Fruit fly (Drosophila melanogaster) whole organism, pupa: ENCODE results near the gene CG5388.

Experiments
- CG10348 ChIP-seq: fragments of 200-800 bp; sonication (Bioruptor generic); IDR thresholded peaks from 2 replicates; pipeline ENCODE4 v1.3.6; 2022; ENCODE audit warnings: missing biosample characterization, missing genetic modification characterization
- CG12605 ChIP-seq: fragments of 200-800 bp; sonication (Bioruptor generic); IDR thresholded peaks from 2 replicates; pipeline ENCODE4 v1.3.6; 2022; ENCODE audit warnings: missing biosample characterization, missing genetic modification characterization
- CG13204 ChIP-seq: fragments of 200-800 bp; sonication (Bioruptor generic); optimal IDR thresholded peaks from 2 replicates; lab custom pipeline; 2018; ENCODE audit warnings: missing biosample characterization, mild to moderate bottlenecking, missing genetic modification characterization, moderate library complexity
- CG14655 ChIP-seq: fragments of 200-800 bp; sonication (Bioruptor generic); optimal IDR thresholded peaks from 3 replicates; lab custom pipeline; 2017; ENCODE audit warnings: mild to moderate bottlenecking, missing biosample characterization, missing genetic modification reagents, missing genetic modification characterization
- CG15710 ChIP-seq: fragments of 200-800 bp; sonication (Bioruptor generic); optimal IDR thresholded peaks from 2 replicates; lab custom pipeline; 2018; ENCODE audit warnings: missing biosample characterization, mild to moderate bottlenecking, missing genetic modification characterization, moderate library complexity
- CG17806 ChIP-seq: fragments of 200-800 bp; sonication (Bioruptor generic); optimal IDR thresholded peaks from 2 replicates; lab custom pipeline; 2018; ENCODE audit warnings: missing biosample characterization, mild to moderate bottlenecking, missing genetic modification characterization, moderate library complexity
- CG32121 ChIP-seq: fragments of 200-800 bp; sonication (Bioruptor generic); IDR thresholded peaks from 2 replicates; pipeline ENCODE4 v1.3.6; 2022; ENCODE audit warnings: missing biosample characterization, missing genetic modification characterization
- CG34367 ChIP-seq: fragments of 200-800 bp; sonication (Bioruptor generic); optimal IDR thresholded peaks from 2 replicates; lab custom pipeline; 2018; ENCODE audit warnings: missing biosample characterization, mild to moderate bottlenecking, missing genetic modification characterization
- CG4496 ChIP-seq: fragments of 200-800 bp; sonication (Bioruptor generic); IDR thresholded peaks from 3 replicates; pipeline ENCODE4 v1.3.6; 2022; ENCODE audit warnings: missing biosample characterization, missing genetic modification characterization
- CG8159 ChIP-seq: fragments of 200-800 bp; sonication (Bioruptor generic); optimal IDR thresholded peaks from 3 replicates; lab custom pipeline; 2018; ENCODE audit warnings: missing biosample characterization, mild to moderate bottlenecking, missing genetic modification characterization, moderate library complexity
- CG8301 ChIP-seq: fragments of 200-800 bp; sonication (Bioruptor generic); optimal IDR thresholded peaks from 2 replicates; lab custom pipeline; 2018; ENCODE audit warnings: missing biosample characterization, mild to moderate bottlenecking, missing genetic modification characterization
- CG9948 ChIP-seq: fragments of 200-800 bp; sonication (Bioruptor generic); optimal IDR thresholded peaks from 2 replicates; lab custom pipeline; 2018; ENCODE audit warnings: missing biosample characterization, mild to moderate bottlenecking, missing genetic modification characterization, moderate library complexity
- D1 ChIP-seq: fragments of 200-800 bp; sonication (Bioruptor generic); optimal IDR thresholded peaks from 2 replicates; lab custom pipeline; 2018; ENCODE audit warnings: missing biosample characterization, mild to moderate bottlenecking, missing genetic modification characterization, moderate library complexity
- EcR ChIP-seq: fragments of 200-800 bp; sonication (Bioruptor generic); optimal IDR thresholded peaks from 3 replicates; lab custom pipeline; 2019; ENCODE audit warnings: missing biosample characterization, missing genetic modification characterization, mild to moderate bottlenecking, moderate library complexity, missing genetic modification reagents
- Ets98B ChIP-seq: fragments of 200-800 bp; sonication (Bioruptor generic); IDR thresholded peaks from 2 replicates; pipeline ENCODE4 v1.3.6; 2022; ENCODE audit warnings: missing biosample characterization, missing genetic modification characterization
- Pif1A ChIP-seq: fragments of 200-800 bp; sonication (Bioruptor generic); optimal IDR thresholded peaks from 3 replicates; lab custom pipeline; 2016; ENCODE audit warnings: missing biosample characterization, missing genetic modification characterization
- Pif1B ChIP-seq: fragments of 200-800 bp; sonication (Bioruptor generic); optimal IDR thresholded peaks from 3 replicates; lab custom pipeline; 2016; ENCODE audit warnings: missing biosample characterization, missing genetic modification characterization
- Snoo ChIP-seq: fragments of 200-800 bp; sonication (Bioruptor generic); optimal IDR thresholded peaks from 3 replicates; lab custom pipeline; 2017; ENCODE audit warnings: missing biosample characterization, mild to moderate bottlenecking, missing genetic modification characterization, inconsistent platforms
- fd96Ca ChIP-seq: fragments of 200-800 bp; sonication (Bioruptor generic); IDR thresholded peaks from 3 replicates; pipeline ENCODE4 v1.3.6; 2022; ENCODE audit warnings: missing biosample characterization, missing genetic modification characterization
- gl ChIP-seq: fragments of 200-800 bp; sonication (Bioruptor generic); optimal IDR thresholded peaks from 2 replicates; lab custom pipeline; 2018; ENCODE audit warnings: missing biosample characterization, mild to moderate bottlenecking, missing genetic modification characterization
- rn ChIP-seq: fragments of 200-800 bp; sonication (Bioruptor generic); IDR thresholded peaks from 2 replicates; pipeline ENCODE4 v1.3.6; 2022; ENCODE audit warnings: missing biosample characterization, missing genetic modification characterization

Gene CG5388

DNA sequence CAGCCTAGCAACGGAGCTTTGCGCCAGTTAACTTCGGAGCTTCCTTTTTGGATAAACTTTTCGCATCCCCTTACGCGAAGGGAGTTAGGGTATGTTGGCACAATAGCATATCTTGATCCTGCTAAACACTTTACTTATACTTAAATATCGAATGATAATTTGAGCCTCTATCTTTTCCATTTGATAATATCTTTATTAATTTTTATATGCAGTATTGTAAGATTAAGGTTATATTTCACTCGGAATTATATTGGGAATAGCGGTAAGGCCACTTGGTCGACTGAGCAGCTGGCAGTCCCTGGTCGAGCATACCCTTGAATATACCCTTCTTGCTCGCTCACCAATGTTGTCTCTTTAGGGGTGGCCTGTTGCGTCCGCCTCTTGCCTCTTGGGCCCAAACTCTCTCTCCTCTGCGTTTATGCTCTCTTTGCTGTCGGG lies 28.7 kb upstream of the CG5388 start:
- peak; percentile 68 for TF ChIP-seq CG12605 (GFP tag; lab: Robert Waterston, UW)
- no peak for TF ChIP-seq CG10348 (GFP tag; lab: Robert Waterston, UW)
- peak; percentile 80 for TF ChIP-seq Pif1B (GFP tag; lab: Kevin White, UChicago)
- no peak for TF ChIP-seq CG34367
- TF ChIP-seq D1 (tag; lab: Kevin White, UChicago) = no peak
- TF ChIP-seq Snoo (tag; lab: Kevin White, UChicago) = peak; percentile 74
- TF ChIP-seq CG8159 = no peak
- TF ChIP-seq CG4496 (GFP tag; lab: Robert Waterston, UW) = peak; percentile 72
- TF ChIP-seq CG9948 = peak; percentile 32
- TF ChIP-seq CG15710 (tag; lab: Kevin White, UChicago) = peak; percentile 55
- peak; percentile 77 for TF ChIP-seq fd96Ca (GFP tag; lab: Robert Waterston, UW)
- TF ChIP-seq Ets98B (GFP tag; lab: Robert Waterston, UW) = peak; percentile 63
- peak; percentile 69 for TF ChIP-seq rn (GFP tag; lab: Robert Waterston, UW)
- peak; percentile 67 for TF ChIP-seq Pif1A (GFP tag; lab: Kevin White, UChicago)
- peak; percentile 64 for TF ChIP-seq CG32121 (GFP tag; lab: Robert Waterston, UW)
- TF ChIP-seq CG17806 (tag; lab: Kevin White, UChicago) = peak; percentile 11
- no peak for TF ChIP-seq EcR (GFP tag; lab: Kevin White, UChicago)
- TF ChIP-seq CG13204 (GFP tag; lab: Kevin White, UChicago) = no peak
- TF ChIP-seq CG14655 (GFP tag; lab: Kevin White, UChicago) = no peak
- no peak for TF ChIP-seq gl
- TF ChIP-seq CG8301 (tag; lab: Kevin White, UChicago) = peak; percentile 11

dm6 chr3R:22368077-22368776 lies 28.1 kb upstream of the CG5388 start:
- TF ChIP-seq CG13204 (GFP tag; lab: Kevin White, UChicago) (no peak), CG32121 (GFP tag; lab: Robert Waterston, UW) (peak; percentile 20; the same call in 1 of the 2 replicates), CG17806 (tag; lab: Kevin White, UChicago) (no peak), EcR (GFP tag; lab: Kevin White, UChicago) (peak; percentile 71), CG15710 (tag; lab: Kevin White, UChicago) (no peak), CG4496 (GFP tag; lab: Robert Waterston, UW) (peak; percentile 85), Pif1A (GFP tag; lab: Kevin White, UChicago) (no peak), fd96Ca (GFP tag; lab: Robert Waterston, UW) (peak; percentile 30; the same call in 1 of the 3 replicates)

- no peak for TF ChIP-seq EcR (GFP tag; lab: Kevin White, UChicago)
- peak; percentile 50 for TF ChIP-seq CG8159
- peak; percentile 61 for TF ChIP-seq CG34367
- peak; percentile 9 for TF ChIP-seq CG9948
- TF ChIP-seq CG12605 (GFP tag; lab: Robert Waterston, UW) = peak; percentile 48; the same call in 1 of the 2 replicates
- TF ChIP-seq CG13204 (GFP tag; lab: Kevin White, UChicago) = no peak
- peak; percentile 40 for TF ChIP-seq CG15710 (tag; lab: Kevin White, UChicago)
- TF ChIP-seq Pif1B (GFP tag; lab: Kevin White, UChicago) = no peak
- TF ChIP-seq CG10348 (GFP tag; lab: Robert Waterston, UW) = no peak
- peak; percentile 29 for TF ChIP-seq CG17806 (tag; lab: Kevin White, UChicago)
- TF ChIP-seq CG4496 (GFP tag; lab: Robert Waterston, UW) = peak; percentile 63; the same call in 2 of the 3 replicates
- TF ChIP-seq D1 (tag; lab: Kevin White, UChicago) = no peak
- TF ChIP-seq Ets98B (GFP tag; lab: Robert Waterston, UW) = no peak
- peak; percentile 2 for TF ChIP-seq Snoo (tag; lab: Kevin White, UChicago)
- TF ChIP-seq gl = peak; percentile 35
- peak; percentile 18 for TF ChIP-seq Pif1A (GFP tag; lab: Kevin White, UChicago)
- no peak for TF ChIP-seq rn (GFP tag; lab: Robert Waterston, UW)
- peak; percentile 28 for TF ChIP-seq CG8301 (tag; lab: Kevin White, UChicago)
- no peak for TF ChIP-seq CG32121 (GFP tag; lab: Robert Waterston, UW)
- no peak for TF ChIP-seq fd96Ca (GFP tag; lab: Robert Waterston, UW)
- TF ChIP-seq CG14655 (GFP tag; lab: Kevin White, UChicago) = peak; percentile 60
- TF ChIP-seq, all 21 proteins: peak for 12
These were observed 27.3 kb upstream of the CG5388 start, which contains the start of the genes Polr3F and PyK for dm6 chr3R:22367126-22368076. TSS of gene Polr3F (minus strand) at chr3R:22367373. TSS of gene PyK (plus strand) at chr3R:22367536.

- TF ChIP-seq D1 (tag; lab: Kevin White, UChicago) (no peak), CG9948 (no peak), Ets98B (GFP tag; lab: Robert Waterston, UW) (no peak), Pif1A (GFP tag; lab: Kevin White, UChicago) (no peak), gl (no peak), Pif1B (GFP tag; lab: Kevin White, UChicago) (no peak), CG14655 (GFP tag; lab: Kevin White, UChicago) (no peak), CG34367 (no peak), CG17806 (tag; lab: Kevin White, UChicago) (no peak), Snoo (tag; lab: Kevin White, UChicago) (no peak), CG8159 (no peak), rn (GFP tag; lab: Robert Waterston, UW) (no peak), CG4496 (GFP tag; lab: Robert Waterston, UW) (no peak), fd96Ca (GFP tag; lab: Robert Waterston, UW) (no peak), CG13204 (GFP tag; lab: Kevin White, UChicago) (no peak), CG10348 (GFP tag; lab: Robert Waterston, UW) (no peak), CG32121 (GFP tag; lab: Robert Waterston, UW) (no peak), CG12605 (GFP tag; lab: Robert Waterston, UW) (no peak), CG15710 (tag; lab: Kevin White, UChicago) (no peak), EcR (GFP tag; lab: Kevin White, UChicago) (no peak)
These were observed 25.6 kb upstream of the CG5388 start, which contains the start of gene CG5382 for dm6 chr3R:22365660-22366195. TSS of gene CG5382 (minus strand) at chr3R:22365983.
